Worm (Caenorhabditis elegans) whole organism, L3 larva: Measurements from ENCODE around the gene srh-220.
"Not testable (repeated sequence)": the region's sequence is repeated elsewhere in the genome, so short reads cannot be mapped to it uniquely, and the experiment has no call there.

Experiments
- R02D3.7 ChIP-seq: fragments of 150-350 bp; optimal IDR thresholded peaks from 2 replicates; lab custom pipeline; 2014; ENCODE audit warnings: missing biosample characterization, missing genetic modification characterization
- ZK546.5 ChIP-seq: sonication (generic microtip); optimal IDR thresholded peaks from 2 replicates; lab custom pipeline; 2017; ENCODE audit warnings: missing biosample characterization, missing genetic modification characterization
- aly-2 ChIP-seq: fragments of 150-350 bp; optimal IDR thresholded peaks from 2 replicates; lab custom pipeline; 2014; ENCODE audit warnings: missing biosample characterization, missing genetic modification characterization
- ceh-16 ChIP-seq: sonication (generic microtip); optimal IDR thresholded peaks from 2 replicates; lab custom pipeline; 2017; ENCODE audit warnings: missing biosample characterization, missing genetic modification characterization
- daf-12 ChIP-seq: fragments of 150-350 bp; optimal IDR thresholded peaks from 2 replicates; lab custom pipeline; 2014; ENCODE audit warnings: missing biosample characterization, missing genetic modification reagents, missing genetic modification characterization
- egl-27 ChIP-seq: sonication (generic microtip); optimal IDR thresholded peaks from 4 replicates; lab custom pipeline; 2017; ENCODE audit warnings: missing biosample characterization, missing genetic modification reagents, missing genetic modification characterization
- egl-5 ChIP-seq: fragments of 150-350 bp; optimal IDR thresholded peaks from 2 replicates; lab custom pipeline; 2017; ENCODE audit warnings: missing biosample characterization, missing genetic modification reagents, missing genetic modification characterization, inconsistent platforms
- elt-2 ChIP-seq: sonication (generic microtip); optimal IDR thresholded peaks from 2 replicates; lab custom pipeline; 2016; ENCODE audit warnings: missing genetic modification reagents, mild to moderate bottlenecking, missing genetic modification characterization, missing compliant biosample characterization
- elt-3 ChIP-seq, 3 experiments: fragments of 150-350 bp in 1 of 3; sonication (generic microtip) in 2 of 3; optimal IDR thresholded peaks; 2 replicates in 2 of 3; 4 replicates in 1 of 3; lab custom pipeline; 2014 to 2017; ENCODE audit warnings: missing biosample characterization in 3 of 3, missing genetic modification characterization in 3 of 3
- fkh-2 ChIP-seq: fragments of 150-350 bp; optimal IDR thresholded peaks from 2 replicates; lab custom pipeline; 2014; ENCODE audit warnings: missing biosample characterization, missing genetic modification reagents, missing genetic modification characterization
- fos-1 ChIP-seq: fragments of 150-350 bp; optimal IDR thresholded peaks from 2 replicates; lab custom pipeline; 2014; ENCODE audit warnings: missing biosample characterization, missing genetic modification characterization
- hmg-11 ChIP-seq: sonication (generic microtip); optimal IDR thresholded peaks from 2 replicates; lab custom pipeline; 2016; ENCODE audit warnings: missing genetic modification characterization, missing compliant biosample characterization
- jun-1 ChIP-seq: fragments of 150-350 bp; optimal IDR thresholded peaks from 2 replicates; lab custom pipeline; 2014; ENCODE audit warnings: missing biosample characterization, missing genetic modification reagents, missing genetic modification characterization
- lin-15B ChIP-seq: fragments of 150-350 bp; optimal IDR thresholded peaks from 2 replicates; lab custom pipeline; 2014; ENCODE audit warnings: missing biosample characterization, missing genetic modification characterization
- lin-39 ChIP-seq: fragments of 150-350 bp; optimal IDR thresholded peaks from 2 replicates; lab custom pipeline; 2018; ENCODE audit warnings: missing biosample characterization, missing genetic modification reagents, missing genetic modification characterization
- mdl-1 ChIP-seq: fragments of 150-350 bp; optimal IDR thresholded peaks from 2 replicates; lab custom pipeline; 2014; ENCODE audit warnings: missing biosample characterization, missing genetic modification characterization
- nfya-1 ChIP-seq: sonication (generic microtip); optimal IDR thresholded peaks from 2 replicates; lab custom pipeline; 2017; ENCODE audit warnings: missing genetic modification characterization, mild to moderate bottlenecking, missing compliant biosample characterization, antibody characterized with exemption, moderate library complexity; ENCODE audit not compliant: insufficient read depth
- nhr-237 ChIP-seq: fragments of 150-350 bp; optimal IDR thresholded peaks from 2 replicates; lab custom pipeline; 2014; ENCODE audit warnings: missing biosample characterization, missing genetic modification characterization
- nhr-28 ChIP-seq: fragments of 150-350 bp; optimal IDR thresholded peaks from 2 replicates; lab custom pipeline; 2014; ENCODE audit warnings: missing biosample characterization, missing genetic modification characterization
- nhr-43 ChIP-seq: sonication (generic microtip); optimal IDR thresholded peaks from 2 replicates; lab custom pipeline; 2016; ENCODE audit warnings: mild to moderate bottlenecking, missing genetic modification characterization, missing compliant biosample characterization; ENCODE audit not compliant: poor library complexity, severe bottlenecking
- nhr-67 ChIP-seq: fragments of 150-350 bp; optimal IDR thresholded peaks from 2 replicates; lab custom pipeline; 2014; ENCODE audit warnings: missing biosample characterization, missing genetic modification characterization
- nhr-77 ChIP-seq: fragments of 150-350 bp; optimal IDR thresholded peaks from 2 replicates; lab custom pipeline; 2014; ENCODE audit warnings: missing biosample characterization, missing genetic modification characterization
- pha-4 ChIP-seq: fragments of 150-350 bp; optimal IDR thresholded peaks from 2 replicates; lab custom pipeline; 2014; ENCODE audit warnings: missing biosample characterization, missing genetic modification reagents, missing genetic modification characterization
- pqm-1 ChIP-seq: fragments of 150-350 bp; optimal IDR thresholded peaks from 2 replicates; lab custom pipeline; 2017; ENCODE audit warnings: missing biosample characterization, missing genetic modification characterization, inconsistent platforms
- sea-2 ChIP-seq: fragments of 150-350 bp; sonication (generic microtip); optimal IDR thresholded peaks from 4 replicates; lab custom pipeline; 2014; ENCODE audit warnings: missing biosample characterization, missing genetic modification reagents, missing genetic modification characterization
- skn-1 ChIP-seq: fragments of 150-350 bp; optimal IDR thresholded peaks from 2 replicates; lab custom pipeline; 2014; ENCODE audit warnings: missing biosample characterization, missing genetic modification characterization
- snpc-4 ChIP-seq: fragments of 150-350 bp; optimal IDR thresholded peaks from 2 replicates; lab custom pipeline; 2014; ENCODE audit warnings: missing biosample characterization, missing genetic modification characterization
- unc-62 ChIP-seq: fragments of 150-350 bp; sonication (generic microtip); optimal IDR thresholded peaks from 4 replicates; lab custom pipeline; 2014; ENCODE audit warnings: missing biosample characterization, missing genetic modification reagents, missing genetic modification characterization
- zag-1 ChIP-seq: fragments of 150-350 bp; optimal IDR thresholded peaks from 2 replicates; lab custom pipeline; 2014; ENCODE audit warnings: missing biosample characterization, missing genetic modification characterization
- ztf-11 ChIP-seq: fragments of 150-350 bp; optimal IDR thresholded peaks from 2 replicates; lab custom pipeline; 2014; ENCODE audit warnings: missing biosample characterization, missing genetic modification characterization

The srh-220 gene

DNA sequence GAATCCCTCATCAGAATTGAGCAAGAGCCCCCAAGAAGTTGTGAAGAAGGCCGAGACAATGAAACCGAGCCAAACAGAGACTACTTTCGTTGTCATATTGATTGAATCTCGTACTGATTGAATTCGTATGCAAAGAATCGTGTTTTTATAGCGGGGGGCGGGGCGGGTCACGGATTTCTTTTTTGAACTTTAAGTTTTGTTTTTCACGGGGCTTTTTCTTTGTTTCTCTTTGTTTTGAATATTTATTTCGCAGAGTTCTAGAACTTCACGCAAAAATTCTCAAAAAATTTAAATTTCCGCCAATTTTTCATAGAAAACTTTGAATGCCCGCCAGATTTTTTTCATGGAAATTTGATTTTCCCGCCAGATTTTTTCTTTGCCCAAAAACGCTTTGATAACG, 21.7 kb downstream of the srh-220 start, which contains the start of gene clec-73:
TSS of gene clec-73 (minus strand) at position 101 of the 400 bp plus-strand sequence.
- TF ChIP-seq zag-1 (tag; lab: Kevin White, UChicago) (no peak), R02D3.7 (tag; lab: Kevin White, UChicago) (no peak)

DNA sequence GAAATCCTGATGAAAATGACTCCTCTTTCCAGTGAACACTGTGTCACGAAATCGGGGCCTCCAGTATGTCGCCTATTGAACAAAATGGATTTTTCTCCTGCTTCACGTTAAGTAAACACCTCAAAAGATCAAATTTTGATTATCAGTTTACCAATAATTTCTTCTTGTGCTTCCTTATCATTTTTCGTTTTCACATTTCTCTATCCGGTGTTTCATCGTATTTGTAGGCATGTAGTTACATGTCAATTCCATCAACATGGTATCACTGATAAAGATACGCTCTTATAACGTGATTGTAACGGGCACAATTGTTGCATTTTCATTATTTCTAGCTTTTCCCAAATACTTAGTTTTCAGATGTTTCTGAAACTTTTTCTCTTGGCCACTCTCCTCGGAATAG, 33.4 kb downstream of the srh-220 start, which contains the start of gene clec-72:
TSS of gene clec-72 (plus strand) at position 358 of the 400 bp plus-strand sequence.
- TF ChIP-seq nhr-67 (tag; lab: Kevin White, UChicago), result no peak
- peak; percentile 98 for TF ChIP-seq elt-2 (tag; lab: Kevin White, UChicago)
- TF ChIP-seq jun-1 (tag; lab: Kevin White, UChicago), result peak; percentile 84
- TF ChIP-seq elt-3 (tag; optimal IDR thresholded peaks at IDR 0.05; lab: Kevin White, UChicago), result no peak
- TF ChIP-seq lin-15B (tag; lab: Kevin White, UChicago), result no peak
- peak; percentile 41 for TF ChIP-seq skn-1
- TF ChIP-seq daf-12 (tag; lab: Kevin White, UChicago), result no peak
- peak; percentile 92 for TF ChIP-seq pqm-1 (tag; lab: Kevin White, UChicago)
- no peak for TF ChIP-seq ceh-16

DNA sequence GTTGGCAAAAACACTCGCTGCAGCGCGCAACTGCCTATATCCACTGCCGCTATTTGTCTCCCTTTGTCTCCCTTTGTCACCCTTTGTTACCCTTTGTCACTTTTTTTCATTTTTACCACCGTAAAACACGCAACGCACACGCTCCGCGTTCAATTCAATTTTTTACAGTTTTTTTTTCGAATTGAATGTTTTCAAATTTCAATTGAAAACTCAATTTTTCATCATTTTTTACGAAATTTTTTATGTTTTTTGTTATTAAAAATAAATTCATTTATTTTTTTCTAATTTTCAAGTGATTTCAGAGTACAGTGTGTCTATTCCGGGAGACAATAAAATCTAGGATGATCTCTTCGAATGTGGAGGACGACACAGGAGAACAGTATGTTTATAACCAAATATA, 34.8 kb downstream of the srh-220 start, which contains the start of gene Y46C8AL.11:
TSS of gene Y46C8AL.11 (plus strand) at position 301 of the 400 bp plus-strand sequence.
- TF ChIP-seq fos-1 (tag; lab: Kevin White, UChicago) (no peak), nhr-28 (tag; lab: Kevin White, UChicago) (no peak), aly-2 (no peak), mdl-1 (no peak), unc-62 (no peak), ZK546.5 (tag; lab: Kevin White, UChicago) (no peak), egl-27 (no peak), daf-12 (tag; lab: Kevin White, UChicago) (no peak), pqm-1 (tag; lab: Kevin White, UChicago) (no peak), skn-1 (no peak), nhr-237 (tag; lab: Kevin White, UChicago) (no peak), R02D3.7 (tag; lab: Kevin White, UChicago) (no peak)
- TF ChIP-seq, all 47 proteins: peak for 0

DNA sequence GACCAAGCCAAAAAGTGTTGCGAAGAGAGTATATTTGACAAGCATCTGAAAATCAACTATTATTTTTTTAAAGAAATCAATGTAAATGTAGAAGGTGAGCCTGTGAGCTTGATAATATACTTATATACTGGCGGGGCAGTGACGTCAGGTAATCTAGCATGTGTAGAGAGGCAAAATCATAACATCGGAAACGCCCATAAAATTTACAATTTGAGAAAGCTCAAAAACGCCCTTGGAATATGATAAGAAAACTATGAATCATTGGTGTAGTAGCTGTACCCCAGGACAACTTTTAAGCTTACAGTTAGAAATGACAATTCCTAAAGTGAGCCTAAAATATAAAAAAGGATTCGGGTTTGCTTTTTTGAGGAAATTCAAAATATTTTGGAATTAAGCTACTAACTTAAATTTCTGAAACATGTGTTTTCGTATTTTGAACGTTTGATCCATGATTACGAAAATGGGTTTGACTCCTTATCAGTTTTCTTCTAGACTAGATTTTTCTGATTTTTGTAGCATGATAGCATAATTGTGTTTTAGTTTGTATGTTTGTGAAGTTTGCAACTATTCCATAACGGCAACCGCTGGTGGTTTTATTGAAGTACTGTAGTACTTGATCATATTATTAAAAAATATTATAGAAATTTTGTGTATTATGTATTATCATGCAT, 36.0 kb downstream of the srh-220 start, which contains the start of gene clec-174:
TSS of gene clec-174 (minus strand) at position 51 of the 671 bp plus-strand sequence.
- TF ChIP-seq pha-4 (tag; lab: Kevin White, UChicago) (no peak), elt-2 (tag; lab: Kevin White, UChicago) (peak; percentile 49), pqm-1 (tag; lab: Kevin White, UChicago) (peak; percentile 22), nhr-67 (tag; lab: Kevin White, UChicago) (no peak), lin-39 (tag; lab: Kevin White, UChicago) (no peak), nhr-43 (no peak), R02D3.7 (tag; lab: Kevin White, UChicago) (no peak), mdl-1 (no peak), egl-5 (no peak), nfya-1 (tag; lab: Kevin White, UChicago) (no peak)

DNA sequence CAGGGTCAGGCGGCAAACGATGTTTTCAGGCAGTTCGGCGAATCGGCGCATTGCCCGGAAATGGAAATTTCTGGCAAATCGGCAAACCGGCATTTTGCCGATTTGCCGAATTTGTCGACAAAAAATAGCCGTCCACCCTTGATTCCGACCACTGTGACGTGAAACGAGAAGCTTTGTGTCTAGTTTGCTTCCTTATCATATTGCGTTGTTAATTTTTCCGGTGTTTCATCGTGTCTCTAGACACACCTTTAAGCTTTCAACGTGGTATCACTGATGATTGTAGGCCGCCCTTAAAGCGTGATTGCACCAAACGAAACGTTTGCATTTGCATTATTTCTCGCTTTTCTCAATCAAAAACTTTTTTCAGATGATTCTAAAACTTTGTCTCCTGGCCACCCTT, 40.7 kb downstream of the srh-220 start, which contains the start of gene clec-71:
TSS of gene clec-71 (plus strand) at position 362 of the 400 bp plus-strand sequence.
- peak; percentile 6 for TF ChIP-seq elt-2 (tag; lab: Kevin White, UChicago)
- TF ChIP-seq pha-4 (tag; lab: Kevin White, UChicago), result no peak
- TF ChIP-seq nhr-77 (tag; lab: Kevin White, UChicago), result no peak
- TF ChIP-seq sea-2 (GFP tag; lab: Kevin White, UChicago), result no peak
- no peak for TF ChIP-seq ceh-16
- TF ChIP-seq fkh-2 (tag; lab: Kevin White, UChicago), result no peak
- no peak for TF ChIP-seq ztf-11 (tag; lab: Kevin White, UChicago)

DNA sequence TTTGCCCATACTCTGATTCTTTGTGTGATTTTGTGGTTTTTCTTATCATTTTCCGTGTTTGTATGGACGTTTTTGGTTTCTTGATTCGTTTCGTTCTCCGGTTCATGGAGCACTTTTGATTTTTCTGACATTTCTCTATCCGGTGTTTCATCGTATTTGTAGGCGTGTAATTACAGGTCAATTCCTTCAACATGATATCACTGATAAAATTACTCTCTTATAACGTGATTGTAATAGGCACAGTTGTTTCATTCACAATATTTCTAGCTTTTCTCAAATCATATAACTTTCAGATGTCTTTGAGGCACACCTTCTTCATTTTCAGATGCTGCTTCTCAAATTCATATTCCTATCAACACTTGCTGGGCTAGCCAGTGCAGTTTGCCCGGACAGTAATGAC, 45.4 kb downstream of the srh-220 start, which contains the start of gene clec-70:
TSS of gene clec-70 (plus strand) at position 301 of the 400 bp plus-strand sequence.
- TF ChIP-seq hmg-11 (tag; lab: Kevin White, UChicago); unc-62; snpc-4 (tag; lab: Kevin White, UChicago): not testable (repeated sequence)
